Fruit fly (Drosophila melanogaster) whole organism, prepupa: ENCODE data around the gene Mps1.

Experiments
- Blimp-1 ChIP-seq: fragments of 200-800 bp; sonication (Bioruptor generic); optimal IDR thresholded peaks from 3 replicates; lab custom pipeline; 2017; ENCODE audit warnings: missing biosample characterization, missing genetic modification characterization, mild to moderate bottlenecking, moderate library complexity, missing genetic modification reagents
- CG10669 ChIP-seq: fragments of 200-800 bp; sonication (Bioruptor generic); optimal IDR thresholded peaks from 3 replicates; lab custom pipeline; 2018; ENCODE audit warnings: missing biosample characterization, mild to moderate bottlenecking, missing genetic modification characterization, moderate library complexity
- CG11294 ChIP-seq: fragments of 200-800 bp; sonication (Bioruptor generic); IDR thresholded peaks from 2 replicates; pipeline ENCODE4 v1.3.6; 2022; ENCODE audit warnings: missing biosample characterization, missing genetic modification characterization
- CG11902 ChIP-seq: fragments of 200-800 bp; sonication (Bioruptor generic); optimal IDR thresholded peaks from 3 replicates; lab custom pipeline; 2016; ENCODE audit warnings: missing biosample characterization, missing genetic modification characterization
- CG15336 ChIP-seq: fragments of 200-800 bp; sonication (Bioruptor generic); IDR thresholded peaks from 2 replicates; pipeline ENCODE4 v1.3.6; 2022; ENCODE audit warnings: missing biosample characterization, missing genetic modification characterization
- CG1621 ChIP-seq: fragments of 200-800 bp; sonication (Bioruptor generic); optimal IDR thresholded peaks from 3 replicates; lab custom pipeline; 2018; ENCODE audit warnings: missing biosample characterization, mild to moderate bottlenecking, missing genetic modification characterization
- CG16779 ChIP-seq: fragments of 200-800 bp; sonication (Bioruptor generic); optimal IDR thresholded peaks from 3 replicates; lab custom pipeline; 2017; ENCODE audit warnings: missing biosample characterization, mild to moderate bottlenecking, missing genetic modification characterization
- CG3032 ChIP-seq: fragments of 200-800 bp; optimal IDR thresholded peaks from 2 replicates; lab custom pipeline; 2019; ENCODE audit warnings: missing biosample characterization, mild to moderate bottlenecking, missing genetic modification characterization, moderate library complexity
- CG32006 ChIP-seq: fragments of 200-800 bp; sonication (Bioruptor generic); optimal IDR thresholded peaks from 3 replicates; lab custom pipeline; 2017; ENCODE audit warnings: missing biosample characterization, mild to moderate bottlenecking, missing genetic modification characterization
- CG34406 ChIP-seq: fragments of 200-800 bp; sonication (Bioruptor generic); optimal IDR thresholded peaks from 3 replicates; lab custom pipeline; 2016; ENCODE audit warnings: missing biosample characterization, missing genetic modification characterization
- CG3919 ChIP-seq: fragments of 200-800 bp; sonication (Bioruptor generic); optimal IDR thresholded peaks from 3 replicates; lab custom pipeline; 2016; ENCODE audit warnings: missing biosample characterization, missing genetic modification characterization
- CG4318 ChIP-seq: fragments of 200-800 bp; sonication (Bioruptor generic); optimal IDR thresholded peaks from 3 replicates; lab custom pipeline; 2017; ENCODE audit warnings: missing biosample characterization, mild to moderate bottlenecking, missing genetic modification characterization
- CG6163 ChIP-seq: fragments of 200-800 bp; sonication (Bioruptor generic); IDR thresholded peaks from 3 replicates; pipeline ENCODE4 v1.3.6; 2022; ENCODE audit warnings: missing biosample characterization, missing genetic modification characterization
- CG6276 ChIP-seq: fragments of 200-800 bp; sonication (Bioruptor generic); optimal IDR thresholded peaks from 2 replicates; lab custom pipeline; 2017; ENCODE audit warnings: missing biosample characterization, mild to moderate bottlenecking, missing genetic modification characterization
- CG6808 ChIP-seq: fragments of 200-800 bp; sonication (Bioruptor generic); optimal IDR thresholded peaks from 3 replicates; lab custom pipeline; 2017; ENCODE audit warnings: missing biosample characterization, missing genetic modification characterization, mild to moderate bottlenecking, moderate library complexity, missing genetic modification reagents
- CG6854 ChIP-seq: fragments of 200-800 bp; sonication (Bioruptor generic); optimal IDR thresholded peaks from 2 replicates; lab custom pipeline; 2017; ENCODE audit warnings: missing biosample characterization, mild to moderate bottlenecking, missing genetic modification characterization
- CG8119 ChIP-seq: fragments of 200-800 bp; sonication (Bioruptor generic); IDR thresholded peaks from 3 replicates; pipeline ENCODE4 v1.3.6; 2022; ENCODE audit warnings: missing biosample characterization, missing genetic modification characterization
- CG8632 ChIP-seq: fragments of 200-800 bp; sonication (Bioruptor generic); optimal IDR thresholded peaks from 3 replicates; lab custom pipeline; 2016; ENCODE audit warnings: missing biosample characterization, missing genetic modification characterization
- CG9139 ChIP-seq: fragments of 200-800 bp; sonication (Bioruptor generic); optimal IDR thresholded peaks from 3 replicates; lab custom pipeline; 2017; ENCODE audit warnings: missing biosample characterization, mild to moderate bottlenecking, missing genetic modification characterization
- Eip75B ChIP-seq: fragments of 200-800 bp; sonication (Bioruptor generic); optimal IDR thresholded peaks from 3 replicates; lab custom pipeline; 2016; ENCODE audit warnings: missing biosample characterization, missing genetic modification characterization
- Eip78C ChIP-seq: fragments of 200-800 bp; sonication (Bioruptor generic); peaks from one replicate; lab custom pipeline; 2016; ENCODE audit warnings: missing biosample characterization, missing genetic modification characterization
- Ets21C ChIP-seq: fragments of 200-800 bp; sonication (Bioruptor generic); optimal IDR thresholded peaks from 3 replicates; lab custom pipeline; 2016; ENCODE audit warnings: missing biosample characterization, missing genetic modification characterization
- Ets96B ChIP-seq: fragments of 200-800 bp; optimal IDR thresholded peaks from 2 replicates; lab custom pipeline; 2019; ENCODE audit warnings: missing biosample characterization, mild to moderate bottlenecking, missing genetic modification characterization, moderate library complexity
- Gug ChIP-seq: fragments of 200-800 bp; sonication (Bioruptor generic); IDR thresholded peaks from 2 replicates; pipeline ENCODE4 v1.3.6; 2022; ENCODE audit warnings: missing biosample characterization, missing genetic modification characterization
- Hr38 ChIP-seq: sonication (Bioruptor generic); optimal IDR thresholded peaks from 2 replicates; lab custom pipeline; 2016; ENCODE audit warnings: missing biosample characterization, missing genetic modification characterization
- Hr39 ChIP-seq: fragments of 200-800 bp; sonication (Bioruptor generic); optimal IDR thresholded peaks from 2 replicates; lab custom pipeline; 2016; ENCODE audit warnings: missing biosample characterization, missing genetic modification characterization
- Hr4 ChIP-seq: fragments of 200-800 bp; sonication (Bioruptor generic); optimal IDR thresholded peaks from 3 replicates; lab custom pipeline; 2016; ENCODE audit warnings: missing biosample characterization, missing genetic modification characterization
- Lpt ChIP-seq: fragments of 200-800 bp; sonication (Bioruptor generic); optimal IDR thresholded peaks from 3 replicates; lab custom pipeline; 2016; ENCODE audit warnings: missing biosample characterization, missing genetic modification characterization
- Smox ChIP-seq: fragments of 200-800 bp; sonication (Bioruptor generic); optimal IDR thresholded peaks from 3 replicates; lab custom pipeline; 2016; ENCODE audit warnings: missing biosample characterization, missing genetic modification characterization
- Sox102F ChIP-seq: fragments of 200-800 bp; sonication (Bioruptor generic); optimal IDR thresholded peaks from 2 replicates; lab custom pipeline; 2016; ENCODE audit warnings: missing biosample characterization, mild to moderate bottlenecking, missing genetic modification characterization
- Sox14 ChIP-seq: fragments of 200-800 bp; sonication (Bioruptor generic); optimal IDR thresholded peaks from 3 replicates; lab custom pipeline; 2016; ENCODE audit warnings: missing biosample characterization, missing genetic modification characterization
- achi ChIP-seq: fragments of 200-800 bp; sonication (Bioruptor generic); optimal IDR thresholded peaks from 3 replicates; lab custom pipeline; 2016; ENCODE audit warnings: missing biosample characterization, missing genetic modification characterization
- dac ChIP-seq: fragments of 200-800 bp; sonication (Bioruptor generic); optimal IDR thresholded peaks from 2 replicates; lab custom pipeline; 2017; ENCODE audit warnings: missing biosample characterization, mild to moderate bottlenecking, missing genetic modification characterization
- eg ChIP-seq: fragments of 200-800 bp; sonication (Bioruptor generic); IDR thresholded peaks from 3 replicates; pipeline ENCODE4 v1.3.6; 2022; ENCODE audit warnings: missing biosample characterization, missing genetic modification characterization
- esn ChIP-seq: fragments of 200-800 bp; sonication (Bioruptor generic); optimal IDR thresholded peaks from 2 replicates; lab custom pipeline; 2016; ENCODE audit warnings: missing biosample characterization, mild to moderate bottlenecking, missing genetic modification characterization, moderate library complexity
- fd59A ChIP-seq: fragments of 200-800 bp; sonication (Bioruptor generic); optimal IDR thresholded peaks from 2 replicates; lab custom pipeline; 2017; ENCODE audit warnings: missing biosample characterization, mild to moderate bottlenecking, missing genetic modification characterization, missing genetic modification reagents
- fd85E ChIP-seq: fragments of 200-800 bp; sonication (Bioruptor generic); optimal IDR thresholded peaks from 3 replicates; lab custom pipeline; 2016; ENCODE audit warnings: missing biosample characterization, missing genetic modification characterization
- fkh ChIP-seq: fragments of 200-800 bp; sonication (Bioruptor generic); optimal IDR thresholded peaks from 3 replicates; lab custom pipeline; 2017; ENCODE audit warnings: missing biosample characterization, mild to moderate bottlenecking, missing genetic modification characterization, moderate library complexity
- lz ChIP-seq: fragments of 200-800 bp; sonication (Bioruptor generic); optimal IDR thresholded peaks from 3 replicates; lab custom pipeline; 2016; ENCODE audit warnings: missing biosample characterization, missing genetic modification characterization
- net ChIP-seq: fragments of 200-800 bp; sonication (Bioruptor generic); optimal IDR thresholded peaks from 3 replicates; lab custom pipeline; 2016; ENCODE audit warnings: missing biosample characterization, missing genetic modification characterization
- pdm3 ChIP-seq: fragments of 200-800 bp; sonication (Bioruptor generic); optimal IDR thresholded peaks from 3 replicates; lab custom pipeline; 2016; ENCODE audit warnings: missing biosample characterization, missing genetic modification characterization
- salr ChIP-seq, 2 experiments: fragments of 200-800 bp; sonication (Bioruptor generic); optimal IDR thresholded peaks; 3 replicates each; lab custom pipeline; 2016 to 2018; ENCODE audit warnings: missing biosample characterization in 2 of 2, missing genetic modification characterization in 2 of 2, mild to moderate bottlenecking in 1 of 2
- spab ChIP-seq: fragments of 200-800 bp; sonication (Bioruptor generic); optimal IDR thresholded peaks from 2 replicates; lab custom pipeline; 2017; ENCODE audit warnings: missing biosample characterization, mild to moderate bottlenecking, missing genetic modification characterization, missing genetic modification reagents
- ss ChIP-seq, 2 experiments: fragments of 200-800 bp; sonication (Bioruptor generic); optimal IDR thresholded peaks; 2 replicates in 1 of 2; 3 replicates in 1 of 2; lab custom pipeline; 2017 to 2018; ENCODE audit warnings: mild to moderate bottlenecking in 2 of 2, missing biosample characterization in 2 of 2, missing genetic modification characterization in 2 of 2, moderate library complexity in 1 of 2
- svp ChIP-seq: fragments of 200-800 bp; sonication (Bioruptor generic); peaks from one replicate; lab custom pipeline; 2016; ENCODE audit warnings: missing biosample characterization, missing genetic modification characterization
- topi ChIP-seq: fragments of 200-800 bp; sonication (Bioruptor generic); optimal IDR thresholded peaks from 3 replicates; lab custom pipeline; 2016; ENCODE audit warnings: missing biosample characterization, missing genetic modification characterization
- vri ChIP-seq: fragments of 200-800 bp; sonication (Bioruptor generic); optimal IDR thresholded peaks from 3 replicates; lab custom pipeline; 2016; ENCODE audit warnings: missing biosample characterization, mild to moderate bottlenecking, missing genetic modification characterization

The Mps1 gene

dm6 chr3R:17716858-17717596 is 46.0 kb downstream of the Mps1 start (continued):
- TF ChIP-seq Sox14 (GFP tag; lab: Kevin White, UChicago) (peak; percentile 76), Lpt (GFP tag; lab: Kevin White, UChicago) (peak; percentile 38), CG4318 (no peak), svp (peak; percentile 85), vri (GFP tag; lab: Kevin White, UChicago) (peak; percentile 53), eg (GFP tag; lab: Robert Waterston, UW) (no peak), fd85E (GFP tag; lab: Kevin White, UChicago) (peak; percentile 1), CG3919 (peak; percentile 42), Smox (peak; percentile 35), Ets96B (tag; lab: Kevin White, UChicago) (peak; percentile 23), CG16779 (tag; lab: Kevin White, UChicago) (peak; percentile 52), Sox102F (GFP tag; lab: Kevin White, UChicago) (peak; percentile 37), CG6808 (GFP tag; lab: Kevin White, UChicago) (peak; percentile 42), CG8632 (peak; percentile 9), CG32006 (GFP tag; lab: Kevin White, UChicago) (peak; percentile 43), CG9139 (GFP tag; lab: Kevin White, UChicago) (peak; percentile 50), CG15336 (GFP tag; lab: Robert Waterston, UW) (no peak), CG10669 (GFP tag; lab: Kevin White, UChicago) (no peak), spab (GFP tag; lab: Kevin White, UChicago) (peak; percentile 13), topi (GFP tag; lab: Kevin White, UChicago) (peak; percentile 40), fkh (peak; percentile 54), Hr4 (GFP tag; lab: Kevin White, UChicago) (no peak), achi (peak; percentile 41), CG6854 (GFP tag; lab: Kevin White, UChicago) (peak; percentile 59), esn (GFP tag; lab: Kevin White, UChicago) (peak; percentile 22), CG1621 (peak; percentile 55), Blimp-1 (GFP tag; lab: Kevin White, UChicago) (peak; percentile 12), fd59A (no peak), dac (GFP tag; lab: Kevin White, UChicago) (no peak), CG6163 (GFP tag; lab: Robert Waterston, UW) (no peak), CG8119 (GFP tag; lab: Robert Waterston, UW) (no peak), salr (GFP tag; optimal IDR thresholded peaks at IDR 0.05; lab: Kevin White, UChicago) (peak in 1 of 2 experiments; percentile 17), CG34406 (GFP tag; lab: Kevin White, UChicago) (peak; percentile 10), net (GFP tag; lab: Kevin White, UChicago) (peak; percentile 24), Eip75B (GFP tag; lab: Kevin White, UChicago) (peak; percentile 35), Ets21C (no peak), Gug (no peak), pdm3 (peak; percentile 35), Hr39 (GFP tag; lab: Kevin White, UChicago) (no peak)

- TF ChIP-seq lz (GFP tag; lab: Kevin White, UChicago) (peak; percentile 14), CG34406 (GFP tag; lab: Kevin White, UChicago) (no peak), CG11902 (GFP tag; lab: Kevin White, UChicago) (no peak), CG3032 (peak; percentile 32), Eip78C (peak; percentile 52), ss (GFP tag; optimal IDR thresholded peaks at IDR 0.05; lab: Kevin White, UChicago) (peak in 1 of 2 experiments; percentile 29), CG8119 (GFP tag; lab: Robert Waterston, UW) (no peak), eg (GFP tag; lab: Robert Waterston, UW) (no peak), Sox102F (GFP tag; lab: Kevin White, UChicago) (no peak), Eip75B (GFP tag; lab: Kevin White, UChicago) (no peak), CG6276 (GFP tag; lab: Kevin White, UChicago) (no peak), dac (GFP tag; lab: Kevin White, UChicago) (no peak), esn (GFP tag; lab: Kevin White, UChicago) (no peak), CG4318 (no peak), CG11294 (GFP tag; lab: Robert Waterston, UW) (no peak), pdm3 (no peak), CG32006 (GFP tag; lab: Kevin White, UChicago) (no peak), salr (GFP tag; optimal IDR thresholded peaks at IDR 0.05; lab: Kevin White, UChicago) (no peak), CG16779 (tag; lab: Kevin White, UChicago) (no peak), Hr38 (GFP tag; lab: Kevin White, UChicago) (no peak), CG6808 (GFP tag; lab: Kevin White, UChicago) (no peak), topi (GFP tag; lab: Kevin White, UChicago) (no peak), net (GFP tag; lab: Kevin White, UChicago) (no peak), Blimp-1 (GFP tag; lab: Kevin White, UChicago) (no peak), Sox14 (GFP tag; lab: Kevin White, UChicago) (peak; percentile 28)
Measured at dm6 chr3R:17718051-17718693, 47.1 kb downstream of the Mps1 start, which contains the start of gene osa. Gene osa, minus strand, starts transcription at chr3R:17718350.
